Worm (Caenorhabditis elegans): ENCODE data around the gene F53F4.15.

DNA sequence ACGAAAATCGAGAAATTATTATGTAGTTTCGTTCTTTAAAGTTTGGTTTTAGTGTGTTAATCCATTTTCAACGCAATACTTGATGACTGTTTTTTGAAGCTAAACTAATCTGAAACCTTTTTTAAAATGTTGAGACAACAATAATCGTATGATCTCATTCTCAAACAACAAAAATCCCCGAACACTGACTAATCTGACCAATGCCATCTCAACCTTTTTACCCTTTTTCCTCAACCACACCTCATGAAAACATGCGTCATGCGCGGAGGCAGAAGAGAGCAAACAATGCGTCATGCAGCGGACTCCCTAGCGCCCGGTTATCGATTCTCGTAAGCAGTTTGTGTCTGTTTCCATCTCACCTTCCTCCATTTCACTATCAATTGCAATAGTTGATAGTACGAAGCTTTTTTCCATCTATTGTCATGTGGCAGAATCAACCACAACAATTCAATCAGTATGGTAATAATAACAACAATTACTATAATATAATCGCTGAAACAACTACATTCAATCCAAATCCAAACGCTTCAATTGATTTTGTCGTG is 49.0 kb upstream of the F53F4.15 start, which contains the start of gene C50B8.4:
- TF ChIP-seq alr-1 (tag; optimal IDR thresholded peaks at IDR 0.05; ENCODE audit: borderline replicate concordance) (no peak), nhr-20 (tag; optimal IDR thresholded peaks at IDR 0.05) (no peak), unc-130 (tag; optimal IDR thresholded peaks at IDR 0.05) (no peak), lin-15B (tag; optimal IDR thresholded peaks at IDR 0.05) (no peak), rnt-1 (tag; optimal IDR thresholded peaks at IDR 0.05) (no peak), tbx-2 (tag; optimal IDR thresholded peaks at IDR 0.05) (no peak), dpl-1 (GFP tag; optimal IDR thresholded peaks at IDR 0.05) (no peak), nhr-237 (tag; optimal IDR thresholded peaks at IDR 0.05) (no peak), pag-3 (tag; optimal IDR thresholded peaks at IDR 0.05; ENCODE audit: borderline replicate concordance, insufficient read depth) (no peak)

Measured in whole organism, L1 larva.